Fruit fly (Drosophila melanogaster): Measurements from ENCODE around the gene CG2962.

Gene CG2962

DNA sequence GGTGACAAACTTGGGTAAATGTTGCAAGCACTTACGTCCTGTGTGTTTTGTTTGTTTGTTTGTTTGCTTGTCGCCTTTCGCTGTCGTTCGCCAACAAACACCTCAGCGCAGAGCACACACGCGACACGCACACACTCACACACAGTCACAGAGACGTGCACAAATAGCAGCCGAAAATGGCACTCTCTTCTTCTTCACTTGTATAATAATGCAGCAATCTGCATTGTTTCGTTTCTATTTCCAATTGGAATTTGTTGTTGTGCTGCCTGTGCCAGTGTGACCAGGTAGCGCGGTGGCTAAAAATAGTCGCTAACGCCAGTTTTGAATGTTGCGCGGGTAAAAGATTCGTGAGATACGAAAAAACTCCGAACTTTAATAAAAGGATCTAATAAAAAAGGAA lies 4.3 kb downstream of the CG2962 start, which contains the start of gene Ypel:
Gene Ypel, minus strand, starts transcription at position 257 of the 400 bp plus-strand sequence.
- TF ChIP-seq Rel (GFP tag; optimal IDR thresholded peaks at IDR 0.05) (no peak), Rel (tag; optimal IDR thresholded peaks at IDR 0.05) (peak; percentile 20), Hr78 (GFP tag; optimal IDR thresholded peaks at IDR 0.05) (no peak)

DNA sequence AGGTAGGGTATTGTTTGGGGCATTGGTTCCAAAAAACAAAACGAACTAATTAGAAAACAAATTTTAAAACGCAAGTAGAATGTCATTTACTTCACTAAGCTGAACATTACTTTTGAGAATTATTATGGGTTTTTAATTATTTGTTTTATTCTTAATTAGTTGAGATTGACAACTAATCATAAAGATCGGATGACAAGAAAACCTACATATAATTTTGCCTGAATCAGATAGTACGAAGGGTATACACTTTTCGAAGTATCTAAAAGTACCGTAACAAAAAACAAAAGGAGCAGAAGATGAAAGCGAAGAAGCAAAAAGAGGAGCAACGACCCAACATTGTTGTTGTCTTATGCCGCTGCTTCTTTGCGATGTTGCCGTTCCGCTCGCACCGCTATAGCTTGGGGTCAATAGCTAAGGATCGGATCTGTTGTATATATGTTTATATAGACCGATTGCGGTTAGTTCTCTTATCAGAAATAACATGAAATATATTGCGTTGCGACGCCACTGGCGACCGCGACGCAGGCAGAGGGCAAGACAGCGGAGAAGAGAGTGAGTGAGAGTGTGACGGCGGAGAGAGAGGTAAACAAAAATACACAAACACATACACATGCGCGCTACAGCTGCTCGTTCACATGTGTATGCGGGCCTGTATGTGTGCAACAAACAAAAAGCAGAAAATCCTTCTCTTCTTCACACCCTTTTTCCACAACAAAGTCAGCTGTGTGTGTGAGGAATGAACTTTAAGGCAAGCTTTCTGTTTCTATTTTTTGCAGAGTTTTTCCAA lies 5.1 kb downstream of the CG2962 start:
- TF ChIP-seq dsf (GFP tag; optimal IDR thresholded peaks at IDR 0.05; ENCODE audit: borderline replicate concordance) (no peak), dl (GFP tag; optimal IDR thresholded peaks at IDR 0.05; ENCODE audit: insufficient read depth in 1 of 2, partially characterized antibody in 2 of 2) (peak; percentile 3 to 67), CG9705 (GFP tag; optimal IDR thresholded peaks at IDR 0.05) (peak; percentile 25), Myc (optimal IDR thresholded peaks at IDR 0.05) (no peak), sv (GFP tag; optimal IDR thresholded peaks at IDR 0.05) (no peak), fru (GFP tag; optimal IDR thresholded peaks at IDR 0.05) (peak; percentile 84), N (GFP tag; optimal IDR thresholded peaks at IDR 0.05) (no peak), pan (optimal IDR thresholded peaks at IDR 0.05) (no peak), br (GFP tag; optimal IDR thresholded peaks at IDR 0.05) (peak; percentile 74), Hr78 (GFP tag; optimal IDR thresholded peaks at IDR 0.05) (no peak), CrebA (GFP tag; optimal IDR thresholded peaks at IDR 0.05; ENCODE audit: borderline replicate concordance) (no peak), ey (GFP tag; optimal IDR thresholded peaks at IDR 0.05) (peak; percentile 85), Hr83 (GFP tag; optimal IDR thresholded peaks at IDR 0.05; ENCODE audit: poor library complexity, severe bottlenecking) (peak; percentile 44), OdsH (GFP tag; optimal IDR thresholded peaks at IDR 0.05) (peak; percentile 81), foxo (GFP tag; optimal IDR thresholded peaks at IDR 0.05) (peak in 1 of 2 experiments; percentile 84), Sp1 (GFP tag; optimal IDR thresholded peaks at IDR 0.05) (peak; percentile 88), brk (GFP tag; optimal IDR thresholded peaks at IDR 0.05) (no peak), lola (GFP tag; optimal IDR thresholded peaks at IDR 0.05) (no peak), rgr (GFP tag; optimal IDR thresholded peaks at IDR 0.05) (peak; percentile 76), Mio (GFP tag; optimal IDR thresholded peaks at IDR 0.05) (no peak), Dfd (GFP tag; optimal IDR thresholded peaks at IDR 0.05) (no peak), GATAd (GFP tag; optimal IDR thresholded peaks at IDR 0.05) (no peak), Rel (GFP tag; optimal IDR thresholded peaks at IDR 0.05) (no peak), Rel (tag; optimal IDR thresholded peaks at IDR 0.05) (peak; percentile 41), HLH106 (tag; optimal IDR thresholded peaks at IDR 0.05) (peak; percentile 90), Jra (GFP tag; optimal IDR thresholded peaks at IDR 0.05) (peak; percentile 1), tai (GFP tag; optimal IDR thresholded peaks at IDR 0.05) (peak; percentile 11), dmrt93B (GFP tag; optimal IDR thresholded peaks at IDR 0.05) (peak; percentile 71), Abd-B (GFP tag; optimal IDR thresholded peaks at IDR 0.05) (no peak), CG32264 (GFP tag; optimal IDR thresholded peaks at IDR 0.05) (peak; percentile 71), h (GFP tag; optimal IDR thresholded peaks at IDR 0.05) (peak; percentile 83), sage (GFP tag; optimal IDR thresholded peaks at IDR 0.05) (peak; percentile 2), psq (GFP tag; optimal IDR thresholded peaks at IDR 0.05) (peak; percentile 85), Dif (GFP tag; optimal IDR thresholded peaks at IDR 0.05; ENCODE audit: partially characterized antibody) (peak; percentile 75), Vsx2 (GFP tag; optimal IDR thresholded peaks at IDR 0.05; ENCODE audit: partially characterized antibody) (no peak), jim (GFP tag; optimal IDR thresholded peaks at IDR 0.05) (no peak), Hnf4 (GFP tag; optimal IDR thresholded peaks at IDR 0.05) (peak; percentile 25), woc (GFP tag; optimal IDR thresholded peaks at IDR 0.05) (peak; percentile 69), usp (GFP tag; optimal IDR thresholded peaks at IDR 0.05) (no peak)
